Worm (Caenorhabditis elegans): Measurements from ENCODE around the gene Y49F6A.5.

ce11 chrII:3570927-3571538 lies 38.6 kb downstream of the Y49F6A.5 start, which contains the start of the genes clec-128 and clec-129:
- TF ChIP-seq ztf-25 (GFP tag; IDR thresholded peaks at IDR 0.05) (no peak), egl-44 (GFP tag; IDR thresholded peaks at IDR 0.05) (no peak), madf-8 (GFP tag; conservative IDR thresholded peaks at IDR 0.05) (no peak), bed-2 (GFP tag; IDR thresholded peaks at IDR 0.05) (no peak), snpc-4 (GFP tag; optimal IDR thresholded peaks at IDR 0.05) (no peak), snpc-4 (tag; optimal IDR thresholded peaks at IDR 0.05) (no peak), ztf-3 (GFP tag; optimal IDR thresholded peaks at IDR 0.05) (no peak), him-1 (tag; optimal IDR thresholded peaks at IDR 0.05) (no peak), lin-26 (GFP tag; IDR thresholded peaks at IDR 0.05) (no peak), sea-2 (GFP tag; IDR thresholded peaks at IDR 0.05) (no peak), F52B5.7 (tag; optimal IDR thresholded peaks at IDR 0.05) (no peak), ceh-79 (tag; optimal IDR thresholded peaks at IDR 0.05) (no peak), unc-62 (GFP tag; optimal IDR thresholded peaks at IDR 0.05) (no peak), akir-1 (GFP tag; optimal IDR thresholded peaks at IDR 0.05) (no peak), snpc-1.3 (tag; optimal IDR thresholded peaks at IDR 0.05; ENCODE audit: insufficient read depth) (no peak)

Data from whole organism, young adult.